Worm (Caenorhabditis elegans): Measurements from ENCODE around the gene ttbk-5.

ttbk-5 gene

ce11 chrIV:10048268-10048667 is 42.2 kb upstream of the ttbk-5 start:
- TF ChIP-seq F13H6.1 (tag; optimal IDR thresholded peaks at IDR 0.05) = no peak
- TF ChIP-seq nhr-129 (tag; optimal IDR thresholded peaks at IDR 0.05) = peak; percentile 27
- no peak for TF ChIP-seq lsy-2 (tag; optimal IDR thresholded peaks at IDR 0.05)
- TF ChIP-seq gmeb-1 (tag; optimal IDR thresholded peaks at IDR 0.05) = no peak
- TF ChIP-seq sma-3 (GFP tag; optimal IDR thresholded peaks at IDR 0.05) = no peak

ce11 chrIV:10051088-10051487 is 39.4 kb upstream of the ttbk-5 start, which contains the start of gene T04B2.8:
Gene T04B2.8 (minus strand): TSS chrIV:10051188.
- no peak for TF ChIP-seq lin-11 (tag; optimal IDR thresholded peaks at IDR 0.05)
- no peak for TF ChIP-seq ceh-16 (tag; optimal IDR thresholded peaks at IDR 0.05)
- no peak for TF ChIP-seq unc-62 (GFP tag; optimal IDR thresholded peaks at IDR 0.05)
- TF ChIP-seq nhr-11 (tag; optimal IDR thresholded peaks at IDR 0.05) = no peak
- no peak for TF ChIP-seq elt-3 (tag; optimal IDR thresholded peaks at IDR 0.05)
- no peak for TF ChIP-seq F13H6.1 (tag; optimal IDR thresholded peaks at IDR 0.05)
- no peak for TF ChIP-seq mbf-1 (tag; optimal IDR thresholded peaks at IDR 0.05)
- TF ChIP-seq nhr-25 (tag; optimal IDR thresholded peaks at IDR 0.05) = no peak
- TF ChIP-seq zag-1 (tag; optimal IDR thresholded peaks at IDR 0.05) = no peak
- no peak for TF ChIP-seq ztf-4 (tag; optimal IDR thresholded peaks at IDR 0.05)

- TF ChIP-seq unc-55 (GFP tag; optimal IDR thresholded peaks at IDR 0.05) = no peak
- TF ChIP-seq crh-2 (tag; optimal IDR thresholded peaks at IDR 0.05) = no peak
- no peak for TF ChIP-seq C34F6.9 (tag; optimal IDR thresholded peaks at IDR 0.05)
- TF ChIP-seq sma-9 (GFP tag; optimal IDR thresholded peaks at IDR 0.05) = no peak
- TF ChIP-seq sma-9 (tag; optimal IDR thresholded peaks at IDR 0.05) = no peak
- TF ChIP-seq zag-1 (tag; optimal IDR thresholded peaks at IDR 0.05) = no peak
- TF ChIP-seq alr-1 (tag; optimal IDR thresholded peaks at IDR 0.05) = no peak
- no peak for TF ChIP-seq mbf-1 (tag; optimal IDR thresholded peaks at IDR 0.05)
- no peak for TF ChIP-seq nhr-21 (tag; optimal IDR thresholded peaks at IDR 0.05)
- TF ChIP-seq mdl-1 (tag; optimal IDR thresholded peaks at IDR 0.05) = no peak
- TF ChIP-seq elt-3 (tag; optimal IDR thresholded peaks at IDR 0.05) = no peak
- no peak for TF ChIP-seq nhr-23 (tag; optimal IDR thresholded peaks at IDR 0.05)
These were observed 36.9 kb upstream of the ttbk-5 start, which contains the start of gene srv-12 for ce11 chrIV:10053550-10053949. Gene srv-12 (minus strand): TSS chrIV:10053650.

ce11 chrIV:10056138-10056537 is 34.3 kb upstream of the ttbk-5 start, which contains the start of gene T04B2.7:
Gene T04B2.7 (minus strand): TSS chrIV:10056238.
- TF ChIP-seq lin-13 (GFP tag; optimal IDR thresholded peaks at IDR 0.05) = no peak
- TF ChIP-seq fos-1 (tag; optimal IDR thresholded peaks at IDR 0.05) = no peak
- no peak for TF ChIP-seq gmeb-1 (tag; optimal IDR thresholded peaks at IDR 0.05)
- TF ChIP-seq dmd-4 (tag; optimal IDR thresholded peaks at IDR 0.05) = no peak
- no peak for TF ChIP-seq aly-2 (tag; optimal IDR thresholded peaks at IDR 0.05)
- no peak for TF ChIP-seq blmp-1 (tag; optimal IDR thresholded peaks at IDR 0.05; ENCODE audit: insufficient read depth)
- no peak for TF ChIP-seq mab-5 (tag; optimal IDR thresholded peaks at IDR 0.05)
- TF ChIP-seq alr-1 (tag; optimal IDR thresholded peaks at IDR 0.05) = no peak

- TF ChIP-seq mab-5 (tag; optimal IDR thresholded peaks at IDR 0.05) (no peak), ztf-4 (tag; optimal IDR thresholded peaks at IDR 0.05) (no peak), egl-27 (tag; optimal IDR thresholded peaks at IDR 0.05) (peak; percentile 42), F13H6.1 (tag; optimal IDR thresholded peaks at IDR 0.05) (peak; percentile 55), lsy-2 (tag; optimal IDR thresholded peaks at IDR 0.05) (no peak), sma-3 (GFP tag; optimal IDR thresholded peaks at IDR 0.05) (peak; percentile 7), crh-2 (tag; optimal IDR thresholded peaks at IDR 0.05) (peak; percentile 99), ztf-11 (tag; optimal IDR thresholded peaks at IDR 0.05) (no peak), fos-1 (tag; optimal IDR thresholded peaks at IDR 0.05) (peak; percentile 76), unc-62 (GFP tag; optimal IDR thresholded peaks at IDR 0.05) (no peak), aly-2 (tag; optimal IDR thresholded peaks at IDR 0.05) (no peak), sma-9 (GFP tag; optimal IDR thresholded peaks at IDR 0.05) (peak; percentile 77), sma-9 (tag; optimal IDR thresholded peaks at IDR 0.05) (no peak), nhr-10 (tag; optimal IDR thresholded peaks at IDR 0.05) (no peak)
These were observed 31.3 kb upstream of the ttbk-5 start for ce11 chrIV:10059175-10059574.

ce11 chrIV:10060795-10061194 is 29.7 kb upstream of the ttbk-5 start:
- TF ChIP-seq fos-1 (tag; optimal IDR thresholded peaks at IDR 0.05) = peak; percentile 57
- TF ChIP-seq mdl-1 (tag; optimal IDR thresholded peaks at IDR 0.05) = no peak
- no peak for TF ChIP-seq lin-13 (GFP tag; optimal IDR thresholded peaks at IDR 0.05)
